Worm (Caenorhabditis elegans) whole organism, L4/young adult: ENCODE data around the gene emc-3.

Source experiments
- dao-5 ChIP-seq: sonication (generic microtip); optimal IDR thresholded peaks from 2 replicates; lab custom pipeline; 2016; ENCODE audit warnings: missing genotype, missing genetic modification characterization, moderate library complexity, missing compliant biosample characterization
- him-1 ChIP-seq: sonication (generic microtip); optimal IDR thresholded peaks from 2 replicates; lab custom pipeline; 2016; ENCODE audit warnings: missing genotype, missing genetic modification reagents, missing genetic modification characterization, missing compliant biosample characterization

- TF ChIP-seq dao-5 (tag; lab: Kevin White, UChicago) (no peak), him-1 (tag; lab: Kevin White, UChicago) (no peak)
Measured at ce11 chrIV:13334287-13334686, 47.4 kb downstream of the emc-3 start.
